Worm (Caenorhabditis elegans): ENCODE data around the gene K02D10.3.

Gene K02D10.3

ce11 chrIII:8795595-8796141, 23.9 kb upstream of the K02D10.3 start (continued):
- TF ChIP-seq tra-1 (GFP tag; IDR thresholded peaks at IDR 0.05) (peak; percentile 91), fos-1 (tag; optimal IDR thresholded peaks at IDR 0.05) (peak; percentile 62), ZK337.2 (GFP tag; IDR thresholded peaks at IDR 0.05) (no peak), nhr-41 (GFP tag; IDR thresholded peaks at IDR 0.05) (no peak), dve-1 (tag; optimal IDR thresholded peaks at IDR 0.05; ENCODE audit: insufficient read depth) (peak; percentile 94), snpc-4 (tag; optimal IDR thresholded peaks at IDR 0.05) (peak; percentile 38), dmd-9 (GFP tag; IDR thresholded peaks at IDR 0.05) (0 out of 2 replicates have a peak, but pooled peaks have one; percentile 9), Y48G9A.11 (GFP tag; IDR thresholded peaks at IDR 0.05) (no peak; the same call in 1 of the 2 replicates), Y105C5A.15 (GFP tag; IDR thresholded peaks at IDR 0.05) (no peak), jun-1 (tag; optimal IDR thresholded peaks at IDR 0.05) (peak; percentile 87), lim-7 (GFP tag; IDR thresholded peaks at IDR 0.05) (no peak), nhr-28 (tag; optimal IDR thresholded peaks at IDR 0.05) (peak; percentile 94), lsy-2 (tag; optimal IDR thresholded peaks at IDR 0.05) (peak; percentile 91 to 93), ama-1 (optimal IDR thresholded peaks at IDR 0.05) (no peak), zag-1 (tag; optimal IDR thresholded peaks at IDR 0.05) (peak; percentile 78), spr-3 (GFP tag; optimal IDR thresholded peaks at IDR 0.05) (no peak), ceh-44 (GFP tag; IDR thresholded peaks at IDR 0.05) (no peak), set-16 (GFP tag; IDR thresholded peaks at IDR 0.05) (peak; percentile 84), php-3 (GFP tag; IDR thresholded peaks at IDR 0.05) (peak; percentile 46; the same call in 1 of the 2 replicates), nhr-10 (tag; optimal IDR thresholded peaks at IDR 0.05) (peak; percentile 60), lin-1 (GFP tag; IDR thresholded peaks at IDR 0.05) (peak; percentile 82; the same call in 1 of the 2 replicates), ceh-62 (tag; optimal IDR thresholded peaks at IDR 0.05) (no peak), nhr-11 (tag; optimal IDR thresholded peaks at IDR 0.05) (peak; percentile 93), rbr-2 (tag; optimal IDR thresholded peaks at IDR 0.05) (peak; percentile 97), egl-27 (tag; optimal IDR thresholded peaks at IDR 0.05) (no peak), Y5F2A.4 (GFP tag; optimal IDR thresholded peaks at IDR 0.05) (peak; percentile 59), zip-11 (GFP tag; IDR thresholded peaks at IDR 0.05) (no peak), mdt-29 (GFP tag; IDR thresholded peaks at IDR 0.05) (peak; percentile 56; the same call in 1 of the 2 replicates), zip-2 (tag; optimal IDR thresholded peaks at IDR 0.05) (no peak), duxl-1 (tag; optimal IDR thresholded peaks at IDR 0.05; ENCODE audit: poor library complexity) (peak; percentile 64), hif-1 (tag; optimal IDR thresholded peaks at IDR 0.05) (peak; percentile 75 to 88), hlh-30 (tag; optimal IDR thresholded peaks at IDR 0.05; ENCODE audit: insufficient read depth) (peak; percentile 95), ceh-28 (tag; optimal IDR thresholded peaks at IDR 0.05) (peak; percentile 72), ceh-32 (tag; optimal IDR thresholded peaks at IDR 0.05; ENCODE audit: poor library complexity) (peak; percentile 64), mxl-2 (GFP tag; conservative IDR thresholded peaks at IDR 0.05) (no peak; the same call in 1 of the 2 replicates), dpl-1 (GFP tag; optimal IDR thresholded peaks at IDR 0.05) (peak; percentile 68), nhr-77 (tag; optimal IDR thresholded peaks at IDR 0.05) (peak; percentile 87), madf-9 (GFP tag; conservative IDR thresholded peaks at IDR 0.05) (peak; percentile 64), madf-5 (GFP tag; IDR thresholded peaks at IDR 0.05) (no peak), snpc-1.2 (GFP tag; IDR thresholded peaks at IDR 0.05) (0 out of 2 replicates have a peak, but pooled peaks have one; percentile 12), T20F7.1 (GFP tag; optimal IDR thresholded peaks at IDR 0.05) (peak; percentile 77), unc-39 (tag; optimal IDR thresholded peaks at IDR 0.05) (no peak), ces-1 (GFP tag; optimal IDR thresholded peaks at IDR 0.05) (peak; percentile 69), dmd-8 (GFP tag; IDR thresholded peaks at IDR 0.05) (no peak), nhr-25 (tag; optimal IDR thresholded peaks at IDR 0.05; ENCODE audit: borderline replicate concordance, insufficient read depth) (peak; percentile 95), saeg-2 (GFP tag; IDR thresholded peaks at IDR 0.05) (peak; percentile 91), ceh-82 (tag; optimal IDR thresholded peaks at IDR 0.05) (no peak), nhr-111 (GFP tag; optimal IDR thresholded peaks at IDR 0.05) (no peak), zfp-2 (tag; optimal IDR thresholded peaks at IDR 0.05) (no peak), lin-38 (GFP tag; IDR thresholded peaks at IDR 0.05) (peak; percentile 70)

All from whole organism, L4 larva.